Worm (Caenorhabditis elegans) whole organism, young adult: ENCODE results near the gene pnc-2.

ENCODE experiments used
- C06A6.2 ChIP-seq: fragments of 200-800 bp; sonication (Bioruptor generic); conservative IDR thresholded peaks from 2 replicates; pipeline ENCODE4 v1.3.6; 2022; ENCODE audit warnings: missing genetic modification characterization, missing compliant biosample characterization
- Y53G8AR.9 ChIP-seq: fragments of 200-800 bp; sonication (Bioruptor generic); conservative IDR thresholded peaks from 2 replicates; pipeline ENCODE4 v1.3.6; 2022; ENCODE audit warnings: missing genetic modification reagents, missing genetic modification characterization, missing compliant biosample characterization
- Y67H2A.10 ChIP-seq: fragments of 200-800 bp; sonication (Bioruptor generic); conservative IDR thresholded peaks from 2 replicates; pipeline ENCODE4 v1.3.6; 2022; ENCODE audit warnings: missing genetic modification reagents, missing genetic modification characterization, missing compliant biosample characterization
- ceh-91 ChIP-seq: fragments of 200-800 bp; sonication (Bioruptor generic); IDR thresholded peaks from 2 replicates; pipeline ENCODE4 v1.3.6; 2022; ENCODE audit warnings: missing genetic modification reagents, missing genetic modification characterization, missing compliant biosample characterization
- ekl-4 ChIP-seq: fragments of 200-800 bp; sonication (Bioruptor generic); IDR thresholded peaks from 2 replicates; pipeline ENCODE4 v1.3.6; 2022; ENCODE audit warnings: missing genetic modification reagents, missing genetic modification characterization, missing compliant biosample characterization
- hrde-1 ChIP-seq: sonication (generic microtip); optimal IDR thresholded peaks from 2 replicates; lab custom pipeline; 2016; ENCODE audit warnings: missing genetic modification characterization, mild to moderate bottlenecking, missing compliant biosample characterization, moderate library complexity, missing genotype, missing genetic modification reagents, borderline replicate concordance
- hsf-1 ChIP-seq: fragments of 200-800 bp; sonication (Bioruptor generic); IDR thresholded peaks from 2 replicates; pipeline ENCODE4 v1.3.6; 2022; ENCODE audit warnings: missing genetic modification reagents, missing genetic modification characterization, missing compliant biosample characterization
- mel-28 ChIP-seq: sonication (generic microtip); optimal IDR thresholded peaks from 2 replicates; lab custom pipeline; 2016; ENCODE audit warnings: borderline replicate concordance, mild to moderate bottlenecking, missing genetic modification characterization, missing compliant biosample characterization
- pha-4 ChIP-seq: fragments of 150-350 bp; sonication (generic microtip); optimal IDR thresholded peaks from 2 replicates; lab custom pipeline; 2014; ENCODE audit warnings: missing biosample characterization, missing genetic modification reagents, missing genetic modification characterization
- sea-2 ChIP-seq: fragments of 200-800 bp; sonication (Bioruptor generic); IDR thresholded peaks from 2 replicates; pipeline ENCODE4 v1.3.6; 2022; ENCODE audit warnings: missing genetic modification characterization, missing compliant biosample characterization
- unc-62 ChIP-seq: fragments of 150-350 bp; optimal IDR thresholded peaks from 2 replicates; lab custom pipeline; 2014; ENCODE audit warnings: missing biosample characterization, missing genetic modification reagents, missing genetic modification characterization
- xnd-1 ChIP-seq: sonication (generic microtip); optimal IDR thresholded peaks from 2 replicates; lab custom pipeline; 2016; ENCODE audit warnings: missing genotype, missing genetic modification reagents, missing genetic modification characterization, missing compliant biosample characterization
- zfh-2 ChIP-seq: fragments of 200-800 bp; sonication (Bioruptor generic); conservative IDR thresholded peaks from 2 replicates; pipeline ENCODE4 v1.3.6; 2022; ENCODE audit warnings: missing genetic modification reagents, missing genetic modification characterization, missing compliant biosample characterization

pnc-2 gene

ce11 chrIV:14861691-14862090 is 47.8 kb downstream of the pnc-2 start, which contains the start of gene Y57G11C.23:
Gene Y57G11C.23, minus strand, starts transcription at chrIV:14861791.
- TF ChIP-seq hsf-1 (GFP tag; lab: Robert Waterston, UW) (no peak), Y53G8AR.9 (GFP tag; lab: Robert Waterston, UW) (no peak), pha-4 (tag; lab: Kevin White, UChicago) (no peak), Y67H2A.10 (GFP tag; lab: Robert Waterston, UW) (no peak), unc-62 (GFP tag; lab: Kevin White, UChicago) (no peak), sea-2 (GFP tag; lab: Robert Waterston, UW) (no peak), ekl-4 (GFP tag; lab: Robert Waterston, UW) (no peak), C06A6.2 (GFP tag; lab: Robert Waterston, UW) (no peak), xnd-1 (tag; lab: Kevin White, UChicago) (no peak), hrde-1 (no peak), ceh-91 (GFP tag; lab: Robert Waterston, UW) (no peak), zfh-2 (GFP tag; lab: Robert Waterston, UW) (no peak), mel-28 (tag; lab: Kevin White, UChicago) (no peak)
